Fruit fly (Drosophila melanogaster): ENCODE measurements around the gene Prp16.

The Prp16 gene

DNA sequence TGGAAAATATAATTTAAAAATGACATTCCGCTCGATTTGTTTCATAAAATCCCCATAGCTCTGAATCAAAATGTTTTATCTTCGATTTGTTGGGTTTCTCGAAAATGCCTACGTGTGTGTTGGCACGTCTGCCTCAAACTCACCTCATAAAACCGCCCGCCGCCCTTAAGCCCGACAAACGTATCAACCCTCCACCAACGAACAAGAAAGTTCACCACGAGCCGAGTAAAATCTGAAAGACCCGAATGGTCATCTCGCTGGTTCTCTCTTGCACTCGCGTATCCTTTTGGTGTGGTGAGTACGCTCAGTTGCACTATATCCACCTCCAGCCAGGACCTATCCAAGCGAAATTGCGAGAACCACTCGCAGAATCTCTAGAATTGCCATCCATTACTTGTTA is 20.8 kb downstream of the Prp16 start:
- TF ChIP-seq Abd-B (GFP tag; optimal IDR thresholded peaks at IDR 0.05) (no peak), Hr83 (GFP tag; optimal IDR thresholded peaks at IDR 0.05; ENCODE audit: poor library complexity, severe bottlenecking) (no peak), jim (GFP tag; optimal IDR thresholded peaks at IDR 0.05) (no peak), dsf (GFP tag; optimal IDR thresholded peaks at IDR 0.05; ENCODE audit: borderline replicate concordance) (no peak), dl (GFP tag; optimal IDR thresholded peaks at IDR 0.05; ENCODE audit: insufficient read depth in 1 of 2, partially characterized antibody in 2 of 2) (no peak), woc (GFP tag; optimal IDR thresholded peaks at IDR 0.05) (no peak), GATAd (GFP tag; optimal IDR thresholded peaks at IDR 0.05) (no peak), Dif (GFP tag; optimal IDR thresholded peaks at IDR 0.05; ENCODE audit: partially characterized antibody) (no peak), tai (GFP tag; optimal IDR thresholded peaks at IDR 0.05) (no peak), ey (GFP tag; optimal IDR thresholded peaks at IDR 0.05) (no peak), Jra (GFP tag; optimal IDR thresholded peaks at IDR 0.05) (no peak), CG9705 (GFP tag; optimal IDR thresholded peaks at IDR 0.05) (no peak), Rel (GFP tag; optimal IDR thresholded peaks at IDR 0.05) (no peak), Rel (tag; optimal IDR thresholded peaks at IDR 0.05) (no peak), br (GFP tag; optimal IDR thresholded peaks at IDR 0.05) (no peak), sv (GFP tag; optimal IDR thresholded peaks at IDR 0.05) (no peak), OdsH (GFP tag; optimal IDR thresholded peaks at IDR 0.05) (no peak), dmrt93B (GFP tag; optimal IDR thresholded peaks at IDR 0.05) (no peak), rgr (GFP tag; optimal IDR thresholded peaks at IDR 0.05) (no peak), Vsx2 (GFP tag; optimal IDR thresholded peaks at IDR 0.05; ENCODE audit: partially characterized antibody) (no peak)

DNA sequence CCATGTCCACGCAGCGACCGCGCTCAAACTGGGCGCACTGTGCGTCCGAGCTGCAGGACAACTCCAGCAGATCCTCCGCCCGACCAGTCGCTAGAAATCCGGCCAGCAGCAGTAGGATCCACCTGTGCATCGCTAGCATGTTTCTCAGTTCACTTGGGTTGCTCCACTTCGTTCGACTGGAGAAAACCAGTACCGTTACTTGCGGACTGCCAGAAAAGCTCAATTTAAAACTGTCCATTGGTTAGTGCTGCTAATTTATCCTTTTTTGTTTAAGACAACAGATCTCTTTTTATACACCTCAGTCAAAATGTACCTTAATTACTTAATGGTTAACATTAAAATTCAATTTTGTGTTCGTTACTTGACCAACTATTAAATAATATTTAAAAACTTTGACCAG is 24.5 kb downstream of the Prp16 start, which contains the start of gene CG11674:
TSS of gene CG11674 (minus strand) at position 215 of the 400 bp plus-strand sequence.
- TF ChIP-seq usp (GFP tag; optimal IDR thresholded peaks at IDR 0.05) (no peak), psq (GFP tag; optimal IDR thresholded peaks at IDR 0.05) (no peak), dsf (GFP tag; optimal IDR thresholded peaks at IDR 0.05; ENCODE audit: borderline replicate concordance) (no peak), Hnf4 (GFP tag; optimal IDR thresholded peaks at IDR 0.05) (no peak), lola (GFP tag; optimal IDR thresholded peaks at IDR 0.05) (no peak), Sp1 (GFP tag; optimal IDR thresholded peaks at IDR 0.05) (no peak), Hr78 (GFP tag; optimal IDR thresholded peaks at IDR 0.05) (no peak), N (GFP tag; optimal IDR thresholded peaks at IDR 0.05) (no peak), jim (GFP tag; optimal IDR thresholded peaks at IDR 0.05) (no peak), dl (GFP tag; optimal IDR thresholded peaks at IDR 0.05; ENCODE audit: insufficient read depth in 1 of 2, partially characterized antibody in 2 of 2) (no peak), dmrt93B (GFP tag; optimal IDR thresholded peaks at IDR 0.05) (no peak), foxo (GFP tag; optimal IDR thresholded peaks at IDR 0.05) (no peak), HLH106 (tag; optimal IDR thresholded peaks at IDR 0.05) (no peak), Dfd (GFP tag; optimal IDR thresholded peaks at IDR 0.05) (no peak), Rel (GFP tag; optimal IDR thresholded peaks at IDR 0.05) (no peak), Rel (tag; optimal IDR thresholded peaks at IDR 0.05) (no peak), CG32264 (GFP tag; optimal IDR thresholded peaks at IDR 0.05) (no peak), Jra (GFP tag; optimal IDR thresholded peaks at IDR 0.05) (no peak)

DNA sequence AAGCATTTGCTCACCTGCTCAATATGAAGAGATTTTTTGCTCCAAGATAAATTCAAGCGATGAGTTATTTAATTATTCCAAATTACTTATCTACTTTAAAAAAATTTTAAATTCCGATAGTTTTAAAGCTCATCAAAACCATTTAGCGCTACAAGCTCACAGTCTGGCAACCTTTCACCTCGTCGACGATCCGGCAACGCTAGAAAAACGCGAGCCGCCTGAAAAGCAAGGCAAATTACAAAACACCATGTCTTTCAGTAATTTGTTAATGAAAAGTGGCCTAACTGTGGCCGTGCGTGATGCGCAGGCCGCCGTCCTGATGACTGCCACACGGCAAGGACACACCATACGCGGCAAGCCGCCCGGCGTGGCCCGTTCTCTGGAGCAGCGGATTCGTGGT is 24.9 kb downstream of the Prp16 start, which contains the start of gene mRpL38:
TSS of gene mRpL38 (plus strand) at position 197 of the 400 bp plus-strand sequence.
- TF ChIP-seq brk (GFP tag; optimal IDR thresholded peaks at IDR 0.05) (no peak), h (GFP tag; optimal IDR thresholded peaks at IDR 0.05) (no peak), foxo (GFP tag; optimal IDR thresholded peaks at IDR 0.05) (no peak), dmrt93B (GFP tag; optimal IDR thresholded peaks at IDR 0.05) (no peak), Sp1 (GFP tag; optimal IDR thresholded peaks at IDR 0.05) (no peak), CG9705 (GFP tag; optimal IDR thresholded peaks at IDR 0.05) (no peak), lola (GFP tag; optimal IDR thresholded peaks at IDR 0.05) (no peak)

DNA sequence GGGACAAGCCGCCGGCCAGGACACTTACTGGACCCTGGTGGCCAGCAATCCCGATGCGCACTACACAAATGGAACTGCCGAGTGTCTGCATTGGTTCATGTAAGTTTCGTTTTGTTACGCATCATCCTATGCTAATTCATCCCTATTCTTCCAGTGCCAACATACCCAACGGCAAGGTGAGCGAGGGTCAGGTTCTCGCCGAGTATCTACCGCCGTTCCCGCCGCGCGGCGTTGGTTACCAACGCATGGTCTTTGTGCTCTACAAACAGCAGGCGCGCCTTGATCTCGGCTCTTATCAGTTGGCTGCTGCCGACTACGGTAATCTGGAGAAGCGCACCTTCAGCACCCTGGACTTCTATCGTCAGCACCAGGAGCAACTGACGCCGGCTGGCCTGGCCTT is 25.9 kb downstream of the Prp16 start:
- TF ChIP-seq foxo (GFP tag; optimal IDR thresholded peaks at IDR 0.05), result no peak
- no peak for TF ChIP-seq Myc (optimal IDR thresholded peaks at IDR 0.05)
- TF ChIP-seq GATAd (GFP tag; optimal IDR thresholded peaks at IDR 0.05), result no peak
- no peak for TF ChIP-seq CrebA (GFP tag; optimal IDR thresholded peaks at IDR 0.05; ENCODE audit: borderline replicate concordance)
- TF ChIP-seq CG9705 (GFP tag; optimal IDR thresholded peaks at IDR 0.05), result no peak
- no peak for TF ChIP-seq Hnf4 (GFP tag; optimal IDR thresholded peaks at IDR 0.05)
- TF ChIP-seq dsf (GFP tag; optimal IDR thresholded peaks at IDR 0.05; ENCODE audit: borderline replicate concordance), result no peak
- TF ChIP-seq br (GFP tag; optimal IDR thresholded peaks at IDR 0.05), result no peak
- no peak for TF ChIP-seq Sp1 (GFP tag; optimal IDR thresholded peaks at IDR 0.05)
- TF ChIP-seq tai (GFP tag; optimal IDR thresholded peaks at IDR 0.05), result no peak
- TF ChIP-seq ey (GFP tag; optimal IDR thresholded peaks at IDR 0.05), result no peak
- TF ChIP-seq psq (GFP tag; optimal IDR thresholded peaks at IDR 0.05), result no peak
- no peak for TF ChIP-seq Abd-B (GFP tag; optimal IDR thresholded peaks at IDR 0.05)
- TF ChIP-seq Vsx2 (GFP tag; optimal IDR thresholded peaks at IDR 0.05; ENCODE audit: partially characterized antibody), result no peak
- no peak for TF ChIP-seq Jra (GFP tag; optimal IDR thresholded peaks at IDR 0.05)
- no peak for TF ChIP-seq sv (GFP tag; optimal IDR thresholded peaks at IDR 0.05)
